Worm (Caenorhabditis elegans) whole organism, early embryonic: ENCODE results near the gene clec-71.

Source experiments
- B0310.2 ChIP-seq: sonication (generic microtip); optimal IDR thresholded peaks from 2 replicates; lab custom pipeline; 2016; ENCODE audit warnings: mild to moderate bottlenecking, missing genetic modification characterization, missing compliant biosample characterization
- F13C5.2 ChIP-seq: sonication (generic microtip); optimal IDR thresholded peaks from 2 replicates; lab custom pipeline; 2017; ENCODE audit warnings: mild to moderate bottlenecking, missing genetic modification characterization, inconsistent platforms, missing compliant biosample characterization
- aly-1 ChIP-seq: sonication (generic microtip); optimal IDR thresholded peaks from 2 replicates; lab custom pipeline; 2016; ENCODE audit warnings: missing genetic modification characterization, missing compliant biosample characterization
- ama-1 ChIP-seq: fragments of 150-350 bp; optimal IDR thresholded peaks from 2 replicates; lab custom pipeline; 2014
- ceh-36 ChIP-seq: sonication (generic microtip); optimal IDR thresholded peaks from 2 replicates; lab custom pipeline; 2016; ENCODE audit warnings: missing genetic modification characterization, inconsistent platforms, missing compliant biosample characterization
- ets-7 ChIP-seq: sonication (generic microtip); optimal IDR thresholded peaks from 2 replicates; lab custom pipeline; 2016; ENCODE audit warnings: missing genotype, missing genetic modification characterization, missing compliant biosample characterization
- flt-1 ChIP-seq: fragments of 200-800 bp; sonication (Bioruptor generic); IDR thresholded peaks from 2 replicates; pipeline ENCODE4 v1.3.6; 2022; ENCODE audit warnings: missing genetic modification characterization, missing compliant biosample characterization
- hmbx-1 ChIP-seq: sonication (generic microtip); optimal IDR thresholded peaks from 2 replicates; lab custom pipeline; 2016; ENCODE audit warnings: mild to moderate bottlenecking, missing genetic modification characterization, missing compliant biosample characterization
- hnd-1 ChIP-seq: sonication (generic microtip); optimal IDR thresholded peaks from 2 replicates; lab custom pipeline; 2016; ENCODE audit warnings: missing genetic modification characterization, missing compliant biosample characterization
- pes-1 ChIP-seq: fragments of 200-800 bp; sonication (Bioruptor generic); IDR thresholded peaks from 2 replicates; pipeline ENCODE4 v1.3.6; 2022; ENCODE audit warnings: missing genetic modification reagents, missing genetic modification characterization, missing compliant biosample characterization
- scrt-1 ChIP-seq: fragments of 200-800 bp; sonication (Bioruptor generic); IDR thresholded peaks from 2 replicates; pipeline ENCODE4 v1.3.6; 2022; ENCODE audit warnings: missing genetic modification characterization, missing compliant biosample characterization
- sea-1 ChIP-seq: fragments of 200-800 bp; sonication (Bioruptor generic); conservative IDR thresholded peaks from 2 replicates; pipeline ENCODE4 v1.3.6; 2022; ENCODE audit warnings: missing genetic modification characterization, missing compliant biosample characterization
- tbx-11 ChIP-seq: fragments of 200-800 bp; sonication (Bioruptor generic); IDR thresholded peaks from 2 replicates; pipeline ENCODE4 v1.3.6; 2022; ENCODE audit warnings: missing genetic modification characterization, missing compliant biosample characterization
- tbx-37 ChIP-seq: fragments of 200-800 bp; sonication (Bioruptor generic); conservative IDR thresholded peaks from 2 replicates; pipeline ENCODE4 v1.3.6; 2022; ENCODE audit warnings: missing genetic modification reagents, missing genetic modification characterization, missing compliant biosample characterization

- no peak for TF ChIP-seq flt-1 (GFP tag; lab: Robert Waterston, UW)
- no peak for TF ChIP-seq B0310.2
- TF ChIP-seq F13C5.2 = no peak
- TF ChIP-seq scrt-1 (GFP tag; lab: Robert Waterston, UW) = no peak
- no peak for TF ChIP-seq ama-1 (lab: Kevin White, UChicago)
- TF ChIP-seq aly-1 (tag; lab: Kevin White, UChicago) = no peak
- TF ChIP-seq sea-1 (GFP tag; lab: Robert Waterston, UW) = no peak
- no peak for TF ChIP-seq tbx-11
- TF ChIP-seq ceh-36 (tag; lab: Kevin White, UChicago) = no peak
- TF ChIP-seq tbx-37 (GFP tag; lab: Robert Waterston, UW) = no peak
- TF ChIP-seq pes-1 = no peak
- TF ChIP-seq hmbx-1 (tag; lab: Kevin White, UChicago) = no peak
- no peak for TF ChIP-seq ets-7 (tag; lab: Kevin White, UChicago)
- TF ChIP-seq hnd-1 = no peak
Measured at ce11 chrIV:3956705-3957104, 19.4 kb downstream of the clec-71 start, which contains the start of gene clec-74.
